Fruit fly (Drosophila melanogaster): ENCODE data around the gene CG9592.
A peak's percentile ranks its signal among the peaks of the same experiment; 100 is the strongest.

The CG9592 gene

dm6 chr3L:14559659-14560058 is 42.0 kb downstream of the CG9592 start, which contains the start of gene CG34039 (continued):
- TF ChIP-seq CG10147 (GFP tag; optimal IDR thresholded peaks at IDR 0.05): peak; percentile 52
- no peak for TF ChIP-seq ftz-f1 (GFP tag; optimal IDR thresholded peaks at IDR 0.05)
- no peak for TF ChIP-seq ttk (GFP tag; IDR thresholded peaks at IDR 0.05)
- no peak for TF ChIP-seq CG11695 (GFP tag; IDR thresholded peaks at IDR 0.05)
- TF ChIP-seq nerfin-2 (GFP tag; IDR thresholded peaks at IDR 0.05; ENCODE audit: partially characterized antibody): peak; percentile 94
- TF ChIP-seq ssp (GFP tag; IDR thresholded peaks at IDR 0.05): no peak
- TF ChIP-seq danr (GFP tag; IDR thresholded peaks at IDR 0.05): no peak
- no peak for TF ChIP-seq ewg (GFP tag; optimal IDR thresholded peaks at IDR 0.05)
- TF ChIP-seq oc (tag; optimal IDR thresholded peaks at IDR 0.05): no peak
- TF ChIP-seq Asciz (GFP tag; optimal IDR thresholded peaks at IDR 0.05): no peak
- TF ChIP-seq CG17802 (tag; optimal IDR thresholded peaks at IDR 0.05): no peak
- no peak for TF ChIP-seq chm (GFP tag; IDR thresholded peaks at IDR 0.05)
- peak; percentile 98 for TF ChIP-seq CG13287 (GFP tag; IDR thresholded peaks at IDR 0.05; ENCODE audit: partially characterized antibody)
- TF ChIP-seq hb (GFP tag; IDR thresholded peaks at IDR 0.05; ENCODE audit: partially characterized antibody): peak; percentile 94
- TF ChIP-seq luna (GFP tag; optimal IDR thresholded peaks at IDR 0.05): no peak
- TF ChIP-seq CG1647 (GFP tag; optimal IDR thresholded peaks at IDR 0.05): no peak
- no peak for TF ChIP-seq CG1529 (GFP tag; optimal IDR thresholded peaks at IDR 0.05)
- TF ChIP-seq ab (GFP tag; optimal IDR thresholded peaks at IDR 0.05): no peak
- TF ChIP-seq NC2β (GFP tag; optimal IDR thresholded peaks at IDR 0.05): peak; percentile 25
- no peak for TF ChIP-seq gro (GFP tag; optimal IDR thresholded peaks at IDR 0.05)
- no peak for TF ChIP-seq unpg (GFP tag; optimal IDR thresholded peaks at IDR 0.05)
- TF ChIP-seq E2f1 (GFP tag; IDR thresholded peaks at IDR 0.05): no peak
- TF ChIP-seq exex (tag; optimal IDR thresholded peaks at IDR 0.05): peak; percentile 13
- TF ChIP-seq usp (GFP tag; optimal IDR thresholded peaks at IDR 0.05): no peak
- TF ChIP-seq lola (GFP tag; optimal IDR thresholded peaks at IDR 0.05): no peak
- no peak for TF ChIP-seq CG1792 (GFP tag; optimal IDR thresholded peaks at IDR 0.05)
- no peak for TF ChIP-seq Drgx (GFP tag; IDR thresholded peaks at IDR 0.05)
- no peak for TF ChIP-seq jigr1 (GFP tag; IDR thresholded peaks at IDR 0.05)
- TF ChIP-seq Gsc (GFP tag; IDR thresholded peaks at IDR 0.05): no peak
- no peak for TF ChIP-seq CG6813 (GFP tag; optimal IDR thresholded peaks at IDR 0.05)
- TF ChIP-seq HLH54F (GFP tag; optimal IDR thresholded peaks at IDR 0.05): no peak
- TF ChIP-seq crc (GFP tag; optimal IDR thresholded peaks at IDR 0.05): no peak
- no peak for TF ChIP-seq CG14965 (GFP tag; optimal IDR thresholded peaks at IDR 0.05; ENCODE audit: borderline replicate concordance)
- no peak for TF ChIP-seq NK7.1 (GFP tag; optimal IDR thresholded peaks at IDR 0.05)
- no peak for TF ChIP-seq Usf (GFP tag; optimal IDR thresholded peaks at IDR 0.05)
- no peak for TF ChIP-seq rib (GFP tag; IDR thresholded peaks at IDR 0.05)
- TF ChIP-seq bcd (GFP tag; optimal IDR thresholded peaks at IDR 0.05): no peak
- TF ChIP-seq tx (GFP tag; optimal IDR thresholded peaks at IDR 0.05): no peak
- TF ChIP-seq ERR (GFP tag; optimal IDR thresholded peaks at IDR 0.05): no peak
- peak; percentile 96 for TF ChIP-seq bbx (GFP tag; IDR thresholded peaks at IDR 0.05; ENCODE audit: partially characterized antibody)
- no peak for TF ChIP-seq jing (GFP tag; optimal IDR thresholded peaks at IDR 0.05)
- peak; percentile 31 for TF ChIP-seq CG33213 (GFP tag; optimal IDR thresholded peaks at IDR 0.05)
- no peak for TF ChIP-seq Taf1 (GFP tag; IDR thresholded peaks at IDR 0.05)
- peak; percentile 58 for TF ChIP-seq CG2712 (tag; optimal IDR thresholded peaks at IDR 0.05)
- no peak for TF ChIP-seq CG9437 (GFP tag; optimal IDR thresholded peaks at IDR 0.05)
- TF ChIP-seq fd96Cb (tag; optimal IDR thresholded peaks at IDR 0.05): no peak
- no peak for TF ChIP-seq bsh (GFP tag; optimal IDR thresholded peaks at IDR 0.05)
- peak; percentile 97 for TF ChIP-seq E2f2 (GFP tag; IDR thresholded peaks at IDR 0.05)
- no peak for TF ChIP-seq croc (GFP tag; conservative IDR thresholded peaks at IDR 0.05)
- TF ChIP-seq Dip2 (GFP tag; IDR thresholded peaks at IDR 0.05): no peak
- TF ChIP-seq Doc3 (GFP tag; IDR thresholded peaks at IDR 0.05; ENCODE audit: partially characterized antibody): peak; percentile 96
- no peak for TF ChIP-seq CG13894 (tag; optimal IDR thresholded peaks at IDR 0.05)

Data from whole organism, embryonic.